Worm (Caenorhabditis elegans) whole organism, late embryonic: ENCODE data around the gene ddx-23.

ENCODE experiments used
- C08G9.2 ChIP-seq: sonication (generic microtip); optimal IDR thresholded peaks from 2 replicates; lab custom pipeline; 2016; ENCODE audit warnings: mild to moderate bottlenecking, missing genetic modification characterization, moderate library complexity, missing compliant biosample characterization
- C38D4.7 ChIP-seq: fragments of 200-800 bp; sonication (Bioruptor generic); optimal IDR thresholded peaks from 2 replicates; lab custom pipeline; 2018; ENCODE audit warnings: mild to moderate bottlenecking, missing genetic modification characterization, moderate library complexity, missing compliant biosample characterization
- K02D7.2 ChIP-seq: sonication (generic microtip); optimal IDR thresholded peaks from 2 replicates; lab custom pipeline; 2017; ENCODE audit warnings: mild to moderate bottlenecking, missing genetic modification characterization, missing compliant biosample characterization
- ceh-22 ChIP-seq: sonication (generic microtip); optimal IDR thresholded peaks from 2 replicates; lab custom pipeline; 2017; ENCODE audit warnings: missing biosample characterization, missing genetic modification characterization
- ceh-34 ChIP-seq: sonication (generic microtip); optimal IDR thresholded peaks from 2 replicates; lab custom pipeline; 2016; ENCODE audit warnings: mild to moderate bottlenecking, missing genetic modification characterization, missing compliant biosample characterization
- ceh-48 ChIP-seq: sonication (generic microtip); optimal IDR thresholded peaks from 2 replicates; lab custom pipeline; 2016; ENCODE audit warnings: missing genetic modification characterization, inconsistent platforms, missing compliant biosample characterization
- ceh-9 ChIP-seq: sonication (generic microtip); optimal IDR thresholded peaks from 2 replicates; lab custom pipeline; 2016; ENCODE audit warnings: mild to moderate bottlenecking, missing genetic modification characterization, inconsistent platforms, missing compliant biosample characterization
- che-1 ChIP-seq: sonication (generic microtip); optimal IDR thresholded peaks from 2 replicates; lab custom pipeline; 2016; ENCODE audit warnings: mild to moderate bottlenecking, missing genetic modification characterization, missing compliant biosample characterization
- dve-1 ChIP-seq: sonication (generic microtip); optimal IDR thresholded peaks from 2 replicates; lab custom pipeline; 2017; ENCODE audit warnings: antibody characterized with exemption, mild to moderate bottlenecking, missing genetic modification characterization, missing compliant biosample characterization
- elt-4 ChIP-seq: sonication (generic microtip); optimal IDR thresholded peaks from 2 replicates; lab custom pipeline; 2016; ENCODE audit warnings: missing genetic modification characterization, missing compliant biosample characterization
- eyg-1 ChIP-seq: sonication (generic microtip); optimal IDR thresholded peaks from 2 replicates; lab custom pipeline; 2016; ENCODE audit warnings: missing genotype, missing genetic modification characterization, missing compliant biosample characterization
- fkh-6 ChIP-seq: sonication (generic microtip); optimal IDR thresholded peaks from 2 replicates; lab custom pipeline; 2016; ENCODE audit warnings: missing genetic modification characterization, missing compliant biosample characterization
- hlh-15 ChIP-seq: sonication (generic microtip); optimal IDR thresholded peaks from 2 replicates; lab custom pipeline; 2016; ENCODE audit warnings: missing genetic modification characterization, missing compliant biosample characterization
- hlh-6 ChIP-seq: sonication (generic microtip); optimal IDR thresholded peaks from 2 replicates; lab custom pipeline; 2016; ENCODE audit warnings: missing genotype, missing genetic modification characterization, missing compliant biosample characterization
- lim-6 ChIP-seq: sonication (generic microtip); optimal IDR thresholded peaks from 2 replicates; lab custom pipeline; 2016; ENCODE audit warnings: missing genetic modification characterization, missing compliant biosample characterization
- nfya-1 ChIP-seq: sonication (generic microtip); optimal IDR thresholded peaks from 2 replicates; lab custom pipeline; 2017; ENCODE audit warnings: missing genetic modification characterization, mild to moderate bottlenecking, missing compliant biosample characterization, antibody characterized with exemption, moderate library complexity
- nhr-11 ChIP-seq: fragments of 150-350 bp; optimal IDR thresholded peaks from 2 replicates; lab custom pipeline; 2014; ENCODE audit warnings: missing biosample characterization, missing genetic modification characterization
- npax-4 ChIP-seq: sonication (generic microtip); optimal IDR thresholded peaks from 2 replicates; lab custom pipeline; 2016; ENCODE audit warnings: missing genetic modification characterization, missing compliant biosample characterization
- pag-3 ChIP-seq: sonication (generic microtip); optimal IDR thresholded peaks from 2 replicates; lab custom pipeline; 2016; ENCODE audit warnings: missing compliant biosample characterization, missing genetic modification characterization, borderline replicate concordance
- pqm-1 ChIP-seq: sonication (generic microtip); optimal IDR thresholded peaks from 2 replicates; lab custom pipeline; 2016; ENCODE audit warnings: missing genetic modification characterization, missing compliant biosample characterization
- rnt-1 ChIP-seq: sonication (generic microtip); optimal IDR thresholded peaks from 2 replicates; lab custom pipeline; 2016; ENCODE audit warnings: missing genetic modification characterization, missing compliant biosample characterization
- sdc-2 ChIP-seq: sonication (generic microtip); optimal IDR thresholded peaks from 2 replicates; lab custom pipeline; 2016; ENCODE audit warnings: missing genotype, missing genetic modification characterization, missing compliant biosample characterization
- tbx-7 ChIP-seq: sonication (generic microtip); optimal IDR thresholded peaks from 2 replicates; lab custom pipeline; 2016; ENCODE audit warnings: missing genotype, missing genetic modification characterization, missing compliant biosample characterization
- ttx-3 ChIP-seq: sonication (generic microtip); optimal IDR thresholded peaks from 2 replicates; lab custom pipeline; 2016; ENCODE audit warnings: missing genetic modification reagents, missing genetic modification characterization, missing compliant biosample characterization
- unc-3 ChIP-seq, 2 experiments: fragments of 200-800 bp in 1 of 2; sonication (Bioruptor generic) in 1 of 2; sonication (generic microtip) in 1 of 2; conservative IDR thresholded peaks in 1 of 2; optimal IDR thresholded peaks in 1 of 2; 2 replicates each; pipeline versions ENCODE4 v1.3.6 to Lab custom; 2016 to 2022; ENCODE audit warnings: missing compliant biosample characterization in 2 of 2, missing genetic modification characterization in 2 of 2, missing genetic modification reagents in 1 of 2
- unc-42 ChIP-seq: sonication (generic microtip); optimal IDR thresholded peaks from 2 replicates; lab custom pipeline; 2016; ENCODE audit warnings: missing genotype, missing genetic modification characterization, missing compliant biosample characterization
- unc-86 ChIP-seq: sonication (generic microtip); optimal IDR thresholded peaks from 2 replicates; lab custom pipeline; 2016; ENCODE audit warnings: missing genetic modification characterization, missing compliant biosample characterization
- zip-5 ChIP-seq: sonication (generic microtip); optimal IDR thresholded peaks from 2 replicates; lab custom pipeline; 2016; ENCODE audit warnings: missing genetic modification characterization, missing compliant biosample characterization

ddx-23 gene

DNA sequence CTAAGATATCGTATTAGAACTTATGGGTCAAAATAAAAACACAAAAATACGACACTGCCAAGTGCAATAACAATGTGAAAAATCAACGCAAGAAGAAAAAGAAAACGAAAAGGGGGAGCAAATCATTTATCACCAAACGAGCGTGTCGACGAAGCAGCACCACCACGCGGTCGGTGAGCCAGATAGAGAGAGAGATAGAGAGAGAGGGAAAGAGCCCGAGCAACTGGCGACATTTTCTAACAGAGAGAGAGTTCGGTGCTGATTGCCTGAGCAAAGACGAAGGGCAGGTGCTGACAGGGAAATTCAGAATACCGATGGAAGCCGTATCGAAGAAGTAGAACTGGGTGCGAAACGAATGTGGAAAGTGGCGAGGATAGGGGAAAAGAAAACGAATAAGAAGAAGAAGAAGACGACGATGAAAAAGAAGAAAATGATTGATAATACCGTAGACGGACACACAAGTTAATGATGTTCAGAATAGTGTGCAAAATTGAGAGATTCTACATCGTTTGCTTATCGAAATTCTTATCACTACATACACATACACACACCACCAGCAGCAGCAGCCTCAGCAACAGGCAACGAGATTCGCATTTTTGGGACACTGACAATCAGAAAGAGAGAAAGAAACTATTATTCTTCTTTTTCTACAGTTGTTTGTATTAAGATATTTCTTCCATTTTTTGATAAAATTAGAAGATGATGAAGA is 17.8 kb downstream of the ddx-23 start (continued):
- TF ChIP-seq nfya-1 = no peak

ce11 chrIII:5834663-5835062 is 18.4 kb downstream of the ddx-23 start:
- TF ChIP-seq che-1 = no peak
- peak; percentile 61 for TF ChIP-seq unc-42 (tag; lab: Kevin White, UChicago)

- TF ChIP-seq ceh-34 (tag; lab: Kevin White, UChicago) (no peak), ttx-3 (tag; lab: Kevin White, UChicago) (no peak), sdc-2 (tag; lab: Kevin White, UChicago) (no peak), hlh-15 (tag; lab: Kevin White, UChicago) (no peak), tbx-7 (tag; lab: Kevin White, UChicago) (no peak), unc-42 (tag; lab: Kevin White, UChicago) (no peak), hlh-6 (no peak), dve-1 (no peak), nhr-11 (tag; lab: Kevin White, UChicago) (no peak), ceh-9 (tag; lab: Kevin White, UChicago) (no peak)
Measured at ce11 chrIII:5834053-5834452, 19.0 kb downstream of the ddx-23 start, which contains the start of gene R12B2.6. R12B2.6 (minus strand) TSS chrIII:5834153.

ce11 chrIII:5833376-5833775 is 19.7 kb downstream of the ddx-23 start, which contains the start of the genes R12B2.13 and mdt-15:
R12B2.13 (minus strand) TSS chrIII:5833476.
mdt-15 (minus strand) TSS chrIII:5833751.
- TF ChIP-seq hlh-6 (no peak), lim-6 (no peak), fkh-6 (no peak), che-1 (no peak), unc-86 (tag; lab: Kevin White, UChicago) (no peak), sdc-2 (tag; lab: Kevin White, UChicago) (no peak), nhr-11 (tag; lab: Kevin White, UChicago) (no peak), eyg-1 (tag; lab: Kevin White, UChicago) (no peak)

DNA sequence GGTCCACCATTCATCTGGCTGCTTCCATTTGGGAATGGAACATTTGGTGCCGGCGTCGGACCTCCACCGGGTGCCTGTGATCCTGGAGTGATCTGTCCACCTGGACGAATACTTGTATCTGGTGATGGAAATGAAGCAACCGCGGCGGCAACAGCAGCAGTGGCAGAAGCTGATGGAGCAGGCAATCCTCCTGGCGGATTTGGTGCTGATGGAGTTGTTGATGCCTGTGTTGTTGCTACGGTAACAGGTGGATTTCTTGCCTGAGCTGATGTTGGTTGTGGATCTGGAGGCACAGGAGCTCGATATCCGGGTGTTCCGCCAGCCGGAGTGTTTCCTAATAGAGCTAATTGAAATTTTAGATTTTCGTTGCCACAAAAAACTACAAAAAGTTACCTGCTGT is 20.6 kb downstream of the ddx-23 start:
- TF ChIP-seq C38D4.7 (GFP tag; lab: Kevin White, UChicago) = no peak
- TF ChIP-seq unc-3 (GFP tag; conservative IDR thresholded peaks at IDR 0.05; lab: Robert Waterston, UW) = no peak
- TF ChIP-seq unc-3 (tag; optimal IDR thresholded peaks at IDR 0.05; lab: Kevin White, UChicago) = no peak
- TF ChIP-seq ceh-9 (tag; lab: Kevin White, UChicago) = no peak
- no peak for TF ChIP-seq npax-4 (tag; lab: Kevin White, UChicago)
- TF ChIP-seq hlh-6 = no peak
- no peak for TF ChIP-seq pag-3 (tag; lab: Kevin White, UChicago)
- no peak for TF ChIP-seq K02D7.2 (tag; lab: Kevin White, UChicago)
- no peak for TF ChIP-seq ttx-3 (tag; lab: Kevin White, UChicago)
- TF ChIP-seq ceh-48 (tag; lab: Kevin White, UChicago) = no peak
- no peak for TF ChIP-seq rnt-1 (tag; lab: Kevin White, UChicago)
- TF ChIP-seq, all 69 proteins: peak for 0

DNA sequence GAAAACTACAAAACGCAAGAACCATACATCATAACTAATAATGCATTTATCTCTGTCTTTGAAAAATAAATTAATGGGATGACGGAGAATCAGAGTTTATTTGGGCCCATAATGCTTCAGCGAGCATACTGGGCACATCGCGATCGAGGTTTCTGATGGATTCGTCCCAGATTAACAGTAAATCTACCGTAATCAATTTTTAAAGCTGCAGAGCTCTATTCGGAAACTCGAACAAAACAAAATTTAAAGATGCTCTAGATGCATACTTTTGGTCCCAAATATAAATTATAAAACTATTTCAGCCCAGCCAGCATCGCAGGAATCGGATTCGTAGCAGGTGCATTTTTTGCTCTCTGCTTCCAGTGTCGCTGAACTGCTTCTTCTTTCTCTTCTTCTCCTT is 25.0 kb downstream of the ddx-23 start:
- TF ChIP-seq C38D4.7 (GFP tag; lab: Kevin White, UChicago) (no peak), pqm-1 (tag; lab: Kevin White, UChicago) (no peak), ceh-22 (no peak), zip-5 (tag; lab: Kevin White, UChicago) (no peak), C08G9.2 (tag; lab: Kevin White, UChicago) (no peak), che-1 (peak; percentile 23), elt-4 (tag; lab: Kevin White, UChicago) (no peak)
